Worm (Caenorhabditis elegans) whole organism, L1 larva: ENCODE results near the gene rpn-11.
A peak's percentile ranks its signal among the peaks of the same experiment; 100 is the strongest.

Source experiments
- C16A3.4 ChIP-seq: fragments of 150-350 bp; optimal IDR thresholded peaks from 2 replicates; lab custom pipeline; 2014; ENCODE audit warnings: missing biosample characterization, missing genetic modification characterization
- Y116A8C.19 ChIP-seq: sonication (generic microtip); optimal IDR thresholded peaks from 2 replicates; lab custom pipeline; 2016; ENCODE audit warnings: missing compliant biosample characterization, missing genetic modification characterization, borderline replicate concordance
- aha-1 ChIP-seq: fragments of 150-350 bp; optimal IDR thresholded peaks from 2 replicates; lab custom pipeline; 2014; ENCODE audit warnings: missing biosample characterization, missing genetic modification characterization
- ceh-63 ChIP-seq: fragments of 200-800 bp; sonication (Bioruptor generic); optimal IDR thresholded peaks from 2 replicates; lab custom pipeline; 2018; ENCODE audit warnings: mild to moderate bottlenecking, missing genetic modification characterization, missing compliant biosample characterization
- dpl-1 ChIP-seq, 3 experiments: fragments of 150-350 bp in 2 of 3; sonication (generic microtip) in 1 of 3; optimal IDR thresholded peaks; 2 replicates each; lab custom pipeline; 2014 to 2017; ENCODE audit warnings: missing biosample characterization in 3 of 3, missing genetic modification characterization in 3 of 3, missing genetic modification reagents in 3 of 3
- efl-1 ChIP-seq, 4 experiments: fragments of 150-350 bp; optimal IDR thresholded peaks in 3 of 4; peaks in 1 of 4; 1 replicate in 1 of 4; 2 replicates in 3 of 4; lab custom pipeline; 2014; ENCODE audit warnings: missing biosample characterization in 2 of 4, missing genetic modification characterization in 2 of 4, missing genetic modification reagents in 2 of 4
- efl-3 ChIP-seq: fragments of 200-800 bp; sonication (Bioruptor generic); optimal IDR thresholded peaks from 2 replicates; lab custom pipeline; 2018; ENCODE audit warnings: mild to moderate bottlenecking, missing genetic modification characterization, missing compliant biosample characterization
- egl-13 ChIP-seq: sonication (generic microtip); optimal IDR thresholded peaks from 2 replicates; lab custom pipeline; 2016; ENCODE audit warnings: missing genotype, missing genetic modification reagents, missing genetic modification characterization, missing compliant biosample characterization
- egl-27 ChIP-seq, 2 experiments: fragments of 150-350 bp in 1 of 2; sonication (generic microtip); optimal IDR thresholded peaks; 3 replicates each; lab custom pipeline; 2017 to 2018; ENCODE audit warnings: missing biosample characterization in 2 of 2, missing genetic modification characterization in 2 of 2, missing genetic modification reagents in 2 of 2
- elt-2 ChIP-seq: sonication (generic microtip); optimal IDR thresholded peaks from 2 replicates; lab custom pipeline; 2016; ENCODE audit warnings: missing genetic modification characterization, mild to moderate bottlenecking, inconsistent platforms, missing compliant biosample characterization, missing genetic modification reagents
- elt-3 ChIP-seq, 6 experiments: fragments of 150-350 bp in 1 of 6; sonication (generic microtip); optimal IDR thresholded peaks; 2 replicates each; lab custom pipeline; 2017 to 2018; ENCODE audit warnings: missing biosample characterization in 6 of 6, missing genetic modification characterization in 6 of 6, inconsistent platforms in 1 of 6
- fkh-8 ChIP-seq: sonication (generic microtip); optimal IDR thresholded peaks from 2 replicates; lab custom pipeline; 2016; ENCODE audit warnings: mild to moderate bottlenecking, missing genetic modification characterization, missing compliant biosample characterization
- fos-1 ChIP-seq: fragments of 150-350 bp; optimal IDR thresholded peaks from 2 replicates; lab custom pipeline; 2014; ENCODE audit warnings: missing biosample characterization, missing genetic modification characterization
- hlh-4 ChIP-seq: sonication (generic microtip); optimal IDR thresholded peaks from 2 replicates; lab custom pipeline; 2016; ENCODE audit warnings: mild to moderate bottlenecking, missing genetic modification characterization, missing compliant biosample characterization
- irx-1 ChIP-seq: sonication (generic microtip); optimal IDR thresholded peaks from 2 replicates; lab custom pipeline; 2016; ENCODE audit warnings: missing genetic modification characterization, missing compliant biosample characterization
- isw-1 ChIP-seq: fragments of 200-800 bp; sonication (Bioruptor generic); IDR thresholded peaks from 2 replicates; pipeline ENCODE4 v1.3.6; 2022; ENCODE audit warnings: missing genetic modification characterization, missing compliant biosample characterization
- jun-1 ChIP-seq: fragments of 150-350 bp; optimal IDR thresholded peaks from 2 replicates; lab custom pipeline; 2014; ENCODE audit warnings: missing biosample characterization, missing genetic modification reagents, missing genetic modification characterization
- lin-39 ChIP-seq: fragments of 150-350 bp; optimal IDR thresholded peaks from 2 replicates; lab custom pipeline; 2014; ENCODE audit warnings: missing biosample characterization, missing genetic modification reagents, missing genetic modification characterization
- lir-3 ChIP-seq: sonication (generic microtip); optimal IDR thresholded peaks from 2 replicates; lab custom pipeline; 2016; ENCODE audit warnings: mild to moderate bottlenecking, missing genetic modification characterization, moderate library complexity, missing compliant biosample characterization; ENCODE audit not compliant: poor library complexity
- lsy-2 ChIP-seq, 2 experiments: fragments of 150-350 bp; optimal IDR thresholded peaks; 2 replicates each; lab custom pipeline; 2014; ENCODE audit warnings: missing biosample characterization in 2 of 2, missing genetic modification characterization in 2 of 2
- mab-9 ChIP-seq: fragments of 200-800 bp; sonication (Bioruptor generic); IDR thresholded peaks from 2 replicates; pipeline ENCODE4 v1.3.6; 2022; ENCODE audit warnings: missing genetic modification reagents, missing genetic modification characterization, missing compliant biosample characterization
- mef-2 ChIP-seq: fragments of 150-350 bp; optimal IDR thresholded peaks from 2 replicates; lab custom pipeline; 2014; ENCODE audit warnings: missing biosample characterization, missing genetic modification characterization
- nhr-12 ChIP-seq: sonication (generic microtip); optimal IDR thresholded peaks from 2 replicates; lab custom pipeline; 2017; ENCODE audit warnings: missing biosample characterization, missing genetic modification characterization
- nhr-20 ChIP-seq: sonication (generic microtip); optimal IDR thresholded peaks from 2 replicates; lab custom pipeline; 2016; ENCODE audit warnings: mild to moderate bottlenecking, missing genetic modification characterization, missing compliant biosample characterization
- nhr-237 ChIP-seq: fragments of 150-350 bp; optimal IDR thresholded peaks from 2 replicates; lab custom pipeline; 2014; ENCODE audit warnings: missing biosample characterization, missing genetic modification characterization
- nhr-28 ChIP-seq: fragments of 150-350 bp; optimal IDR thresholded peaks from 2 replicates; lab custom pipeline; 2014; ENCODE audit warnings: missing biosample characterization, missing genetic modification characterization
- pag-3 ChIP-seq: sonication (generic microtip); optimal IDR thresholded peaks from 2 replicates; lab custom pipeline; 2017; ENCODE audit warnings: missing genetic modification characterization, mild to moderate bottlenecking, missing compliant biosample characterization, antibody characterized with exemption, borderline replicate concordance; ENCODE audit not compliant: insufficient read depth
- pqm-1 ChIP-seq: sonication (generic microtip); optimal IDR thresholded peaks from 3 replicates; lab custom pipeline; 2017; ENCODE audit warnings: missing biosample characterization, missing genetic modification characterization
- snpc-4 ChIP-seq: fragments of 150-350 bp; optimal IDR thresholded peaks from 2 replicates; lab custom pipeline; 2014; ENCODE audit warnings: missing biosample characterization, missing genetic modification characterization
- sptf-1 ChIP-seq: fragments of 150-350 bp; optimal IDR thresholded peaks from 2 replicates; lab custom pipeline; 2014; ENCODE audit warnings: missing biosample characterization, missing genetic modification characterization
- sup-37 ChIP-seq: fragments of 200-800 bp; sonication (Bioruptor generic); optimal IDR thresholded peaks from 2 replicates; lab custom pipeline; 2018; ENCODE audit warnings: mild to moderate bottlenecking, missing genetic modification characterization, missing compliant biosample characterization
- tlp-1 ChIP-seq: fragments of 150-350 bp; optimal IDR thresholded peaks from 2 replicates; lab custom pipeline; 2014; ENCODE audit warnings: missing biosample characterization, missing genetic modification characterization
- unc-130 ChIP-seq: fragments of 150-350 bp; optimal IDR thresholded peaks from 2 replicates; lab custom pipeline; 2017; ENCODE audit warnings: missing biosample characterization, missing genetic modification characterization, inconsistent platforms
- unc-30 ChIP-seq: sonication (generic microtip); optimal IDR thresholded peaks from 2 replicates; lab custom pipeline; 2017; ENCODE audit warnings: missing biosample characterization, missing genetic modification characterization
- unc-62 ChIP-seq: fragments of 150-350 bp; optimal IDR thresholded peaks from 2 replicates; lab custom pipeline; 2014; ENCODE audit warnings: missing biosample characterization, missing genetic modification reagents, missing genetic modification characterization
- unc-86 ChIP-seq: sonication (generic microtip); optimal IDR thresholded peaks from 2 replicates; lab custom pipeline; 2016; ENCODE audit warnings: missing genetic modification characterization, missing compliant biosample characterization
- unc-98 ChIP-seq: fragments of 200-800 bp; sonication (Bioruptor generic); IDR thresholded peaks from 2 replicates; pipeline ENCODE4 v1.3.6; 2022; ENCODE audit warnings: missing genetic modification characterization, missing compliant biosample characterization
- vab-15 ChIP-seq: sonication (generic microtip); optimal IDR thresholded peaks from 2 replicates; lab custom pipeline; 2017; ENCODE audit warnings: missing genotype, mild to moderate bottlenecking, missing genetic modification characterization, missing compliant biosample characterization
- xbp-1 ChIP-seq: sonication (generic microtip); optimal IDR thresholded peaks from 2 replicates; lab custom pipeline; 2016; ENCODE audit warnings: missing genetic modification characterization, missing compliant biosample characterization
- zag-1 ChIP-seq: fragments of 150-350 bp; optimal IDR thresholded peaks from 2 replicates; lab custom pipeline; 2014; ENCODE audit warnings: missing biosample characterization, missing genetic modification characterization
- zip-4 ChIP-seq: fragments of 200-800 bp; sonication (Bioruptor generic); optimal IDR thresholded peaks from 2 replicates; lab custom pipeline; 2018; ENCODE audit warnings: mild to moderate bottlenecking, missing genetic modification characterization, moderate library complexity, missing compliant biosample characterization

Gene rpn-11

ce11 chrII:4032293-4032692 is 12.1 kb downstream of the rpn-11 start, which contains the start of gene K07D4.4:
K07D4.4 (minus strand) TSS chrII:4032393.
- TF ChIP-seq mab-9 (GFP tag; lab: Robert Waterston, UW): no peak
- no peak for TF ChIP-seq unc-130 (tag; lab: Kevin White, UChicago)

DNA sequence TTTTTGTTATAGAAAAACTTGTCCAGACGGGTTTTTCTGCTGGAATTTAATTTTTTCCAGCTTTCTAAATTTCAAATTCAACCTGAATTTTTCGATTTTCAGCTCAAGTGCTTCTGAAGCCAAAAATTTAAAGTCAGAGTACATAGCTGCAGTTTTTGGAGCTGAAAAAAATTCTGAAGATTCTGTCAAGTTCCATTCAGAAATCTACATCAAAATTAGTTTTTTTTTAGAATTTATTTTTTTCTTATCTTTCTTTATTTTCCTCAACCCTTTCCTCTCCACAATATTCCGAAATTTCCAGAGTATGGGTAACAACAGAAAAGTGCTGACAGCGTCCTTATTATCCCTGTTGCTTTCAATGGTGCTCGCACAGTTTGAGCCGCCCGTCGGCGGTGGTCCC is 16.1 kb downstream of the rpn-11 start, which contains the start of gene K07D4.9:
TSS of gene K07D4.9 (plus strand) at position 301 of the 400 bp plus-strand sequence.
- TF ChIP-seq Y116A8C.19 (no peak), fos-1 (tag; lab: Kevin White, UChicago) (no peak), mef-2 (tag; lab: Kevin White, UChicago) (no peak), sup-37 (GFP tag; lab: Kevin White, UChicago) (no peak), unc-62 (GFP tag; lab: Kevin White, UChicago) (no peak), sptf-1 (no peak), aha-1 (tag; lab: Kevin White, UChicago) (no peak), jun-1 (tag; lab: Kevin White, UChicago) (no peak), fkh-8 (tag; lab: Kevin White, UChicago) (no peak), egl-13 (tag; lab: Kevin White, UChicago) (no peak), hlh-4 (tag; lab: Kevin White, UChicago) (no peak), pag-3 (tag; lab: Kevin White, UChicago) (no peak), irx-1 (no peak), zip-4 (GFP tag; lab: Kevin White, UChicago) (no peak), efl-3 (GFP tag; lab: Kevin White, UChicago) (no peak), lin-39 (no peak), unc-86 (tag; lab: Kevin White, UChicago) (no peak), C16A3.4 (tag; lab: Kevin White, UChicago) (no peak), vab-15 (tag; lab: Kevin White, UChicago) (no peak)

DNA sequence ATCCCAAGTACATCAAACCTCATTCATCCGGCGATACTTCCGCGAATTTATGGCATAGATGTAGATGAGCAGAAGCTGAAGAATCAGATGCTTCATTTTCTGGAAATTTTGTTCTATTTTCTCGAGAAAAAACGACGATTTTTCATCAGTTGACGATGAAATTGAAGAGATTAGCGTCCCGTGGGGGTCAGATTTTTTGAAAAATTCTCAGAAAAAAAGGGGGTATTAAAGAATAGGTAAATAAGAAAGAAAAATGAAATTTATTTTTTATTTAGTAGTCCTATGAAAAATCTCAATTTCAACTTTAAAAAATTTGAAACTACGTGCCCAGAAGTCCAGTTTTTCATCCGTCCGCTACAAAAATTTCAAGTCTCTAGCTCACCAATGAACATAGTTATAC is 18.9 kb downstream of the rpn-11 start, which contains the start of gene K07D4.5:
TSS of gene K07D4.5 (minus strand) at position 101 of the 400 bp plus-strand sequence.
- TF ChIP-seq pqm-1 (tag; lab: Kevin White, UChicago) (no peak), egl-27 (tag; optimal IDR thresholded peaks at IDR 0.05; lab: Kevin White, UChicago) (no peak), nhr-12 (tag; lab: Kevin White, UChicago) (no peak), snpc-4 (tag; lab: Kevin White, UChicago) (no peak), unc-30 (tag; lab: Kevin White, UChicago) (no peak), unc-98 (GFP tag; lab: Robert Waterston, UW) (no peak)
- TF ChIP-seq, all 84 proteins: peak for 0

DNA sequence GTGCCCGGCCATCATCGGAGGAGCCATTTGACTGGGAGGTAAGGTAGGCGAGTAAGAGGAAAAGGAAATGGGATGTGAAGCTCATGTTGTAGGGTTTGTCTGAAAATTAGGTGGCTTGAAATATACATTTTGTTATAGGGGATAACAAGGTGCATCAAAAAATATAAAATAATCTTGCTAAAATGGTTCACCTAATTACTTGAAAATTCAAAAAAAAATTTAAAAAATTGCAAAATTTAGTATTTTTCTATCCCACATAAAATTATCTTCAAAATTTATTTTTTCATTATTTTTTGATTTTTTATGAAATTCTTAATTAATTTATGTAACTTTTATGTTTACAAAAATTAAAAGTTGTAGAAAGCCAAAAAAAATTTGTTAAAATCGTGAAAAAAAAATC is 25.7 kb downstream of the rpn-11 start, which contains the start of gene K07D4.6:
TSS of gene K07D4.6 (minus strand) at position 101 of the 400 bp plus-strand sequence.
- TF ChIP-seq efl-1 (optimal IDR thresholded peaks at IDR 0.05; lab: Kevin White, UChicago) (no peak), efl-1 (GFP tag; optimal IDR thresholded peaks at IDR 0.05 in 1 of 2; lab: Kevin White, UChicago) (peak in 1 of 2 experiments; percentile 20), efl-3 (GFP tag; lab: Kevin White, UChicago) (no peak)

- TF ChIP-seq zag-1 (tag; lab: Kevin White, UChicago) (no peak), mef-2 (tag; lab: Kevin White, UChicago) (no peak), dpl-1 (GFP tag; optimal IDR thresholded peaks at IDR 0.05; lab: Kevin White, UChicago) (no peak), xbp-1 (no peak), ceh-63 (no peak), elt-2 (peak; percentile 68), lsy-2 (tag; optimal IDR thresholded peaks at IDR 0.05; lab: Kevin White, UChicago) (no peak), unc-130 (tag; lab: Kevin White, UChicago) (no peak), lir-3 (no peak), tlp-1 (no peak), isw-1 (GFP tag; lab: Robert Waterston, UW) (no peak), nhr-28 (tag; lab: Kevin White, UChicago) (no peak), nhr-237 (tag; lab: Kevin White, UChicago) (no peak), unc-98 (GFP tag; lab: Robert Waterston, UW) (no peak), elt-3 (tag; optimal IDR thresholded peaks at IDR 0.05; lab: Kevin White, UChicago) (peak in 1 of 6 experiments; percentile 70), nhr-20 (tag; lab: Kevin White, UChicago) (peak; percentile 2)
Measured at ce11 chrII:4011518-4011917, 32.8 kb downstream of the rpn-11 start.
